Comparison of ENCODE assay signal across 5 worm cellular contexts in the genomic region with DNA sequence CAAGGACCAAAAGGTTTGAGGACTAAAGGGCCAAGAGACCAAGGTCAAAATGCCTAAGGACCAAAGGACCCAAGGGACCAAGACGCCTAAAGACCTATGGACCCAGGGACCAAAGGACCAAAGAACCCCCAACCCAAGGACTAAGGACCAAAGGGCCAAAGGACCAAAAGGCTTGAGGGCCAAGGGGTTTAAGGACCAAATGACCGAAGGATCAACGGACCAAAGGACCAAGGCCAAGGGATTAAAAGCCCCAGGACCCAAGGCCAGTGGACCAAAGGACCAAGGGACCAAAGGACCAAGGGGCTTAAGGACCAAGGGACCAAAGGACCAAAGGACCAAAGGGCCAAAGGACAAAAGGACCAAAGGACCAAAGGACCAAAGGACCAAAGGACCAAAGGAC.
TF ChIP-seq lines count a peak whose summit lies in the region.

No protein-coding gene starts in this region.

TF ChIP-seq in whole organism, L2 larva, 48 proteins besides CTCF, POLR2A, EP300 and RAD21:
- TF ChIP-seq lin-13 (GFP tag; optimal IDR thresholded peaks at IDR 0.05; lab: Kevin White, UChicago) = no peak
- peak; percentile 7 for TF ChIP-seq unc-55 (GFP tag; optimal IDR thresholded peaks at IDR 0.05; lab: Kevin White, UChicago)

TF ChIP-seq in whole organism, L4 larva, 104 proteins besides CTCF, POLR2A, EP300 and RAD21:
- TF ChIP-seq hif-1 (tag; optimal IDR thresholded peaks at IDR 0.05; lab: Kevin White, UChicago) (no peak), F44E2.7 (GFP tag; IDR thresholded peaks at IDR 0.05; lab: Robert Waterston, UW) (peak; percentile 54; the same call in 1 of the 2 replicates), unc-62 (GFP tag; optimal IDR thresholded peaks at IDR 0.05 in 1 of 2; lab: Kevin White, UChicago) (no peak), unc-62 (tag; optimal IDR thresholded peaks at IDR 0.05; lab: Kevin White, UChicago) (no peak), zip-11 (GFP tag; IDR thresholded peaks at IDR 0.05; lab: Robert Waterston, UW) (no peak), F10B5.3 (tag; optimal IDR thresholded peaks at IDR 0.05; lab: Kevin White, UChicago) (no peak)

TF ChIP-seq in whole organism, early embryonic, 17 proteins besides CTCF, POLR2A, EP300 and RAD21:
- no peak for TF ChIP-seq ama-1 (optimal IDR thresholded peaks at IDR 0.05; lab: Kevin White, UChicago)
- TF ChIP-seq aly-1 (tag; optimal IDR thresholded peaks at IDR 0.05; lab: Kevin White, UChicago) = no peak
- TF ChIP-seq ceh-13 (GFP tag; optimal IDR thresholded peaks at IDR 0.05; lab: Kevin White, UChicago) = no peak
- TF ChIP-seq flt-1 (GFP tag; IDR thresholded peaks at IDR 0.05; lab: Robert Waterston, UW) = no peak
- no peak for TF ChIP-seq sea-1 (GFP tag; conservative IDR thresholded peaks at IDR 0.05; lab: Robert Waterston, UW)
- TF ChIP-seq hnd-1 (tag; optimal IDR thresholded peaks at IDR 0.05; lab: Kevin White, UChicago) = no peak
- TF ChIP-seq tra-4 (tag; optimal IDR thresholded peaks at IDR 0.05; lab: Kevin White, UChicago) = no peak
- TF ChIP-seq B0310.2 (tag; optimal IDR thresholded peaks at IDR 0.05; lab: Kevin White, UChicago) = no peak
- TF ChIP-seq pes-1 (GFP tag; IDR thresholded peaks at IDR 0.05; lab: Robert Waterston, UW) = no peak
- TF ChIP-seq F13C5.2 (tag; optimal IDR thresholded peaks at IDR 0.05; lab: Kevin White, UChicago) = no peak
- no peak for TF ChIP-seq tbx-11 (GFP tag; IDR thresholded peaks at IDR 0.05; lab: Robert Waterston, UW)
- peak; percentile 63 for TF ChIP-seq ceh-36 (tag; optimal IDR thresholded peaks at IDR 0.05; lab: Kevin White, UChicago)
- no peak for TF ChIP-seq hmbx-1 (tag; optimal IDR thresholded peaks at IDR 0.05; lab: Kevin White, UChicago)
- 0 out of 2 replicates have a peak, but pooled peaks have one; percentile 25 for TF ChIP-seq tbx-37 (GFP tag; conservative IDR thresholded peaks at IDR 0.05; lab: Robert Waterston, UW)
- TF ChIP-seq hmg-4 (GFP tag; optimal IDR thresholded peaks at IDR 0.05; lab: Kevin White, UChicago) = no peak
- 0 out of 2 replicates have a peak, but pooled peaks have one; percentile 38 for TF ChIP-seq scrt-1 (GFP tag; IDR thresholded peaks at IDR 0.05; lab: Robert Waterston, UW)
- TF ChIP-seq ets-7 (tag; optimal IDR thresholded peaks at IDR 0.05; lab: Kevin White, UChicago) = no peak

TF ChIP-seq in whole organism, late embryonic, 69 proteins besides CTCF, POLR2A, EP300 and RAD21:
- TF ChIP-seq ahr-1 (tag; optimal IDR thresholded peaks at IDR 0.05; lab: Kevin White, UChicago) (no peak), pag-3 (tag; optimal IDR thresholded peaks at IDR 0.05; lab: Kevin White, UChicago; ENCODE audit: borderline replicate concordance) (peak; percentile 59)

TF ChIP-seq in whole organism, young adult, 124 proteins besides CTCF, POLR2A, EP300 and RAD21:
- 0 out of 2 replicates have a peak, but pooled peaks have one; percentile 59 for TF ChIP-seq bed-1 (GFP tag; IDR thresholded peaks at IDR 0.05; lab: Robert Waterston, UW)
- no peak for TF ChIP-seq nfyb-1 (GFP tag; IDR thresholded peaks at IDR 0.05; lab: Robert Waterston, UW)
